Worm (Caenorhabditis elegans) whole organism, L1 larva: ENCODE results near the gene cwp-1.

Experiments
- Y116A8C.19 ChIP-seq: sonication (generic microtip); optimal IDR thresholded peaks from 2 replicates; lab custom pipeline; 2016; ENCODE audit warnings: missing compliant biosample characterization, missing genetic modification characterization, borderline replicate concordance
- elt-2 ChIP-seq: sonication (generic microtip); optimal IDR thresholded peaks from 2 replicates; lab custom pipeline; 2016; ENCODE audit warnings: missing genetic modification characterization, mild to moderate bottlenecking, inconsistent platforms, missing compliant biosample characterization, missing genetic modification reagents
- mdl-1 ChIP-seq, 2 experiments: fragments of 150-350 bp; optimal IDR thresholded peaks; 2 replicates each; lab custom pipeline; 2014 to 2017; ENCODE audit warnings: missing biosample characterization in 2 of 2, missing genetic modification characterization in 2 of 2, inconsistent platforms in 1 of 2
- nhr-71 ChIP-seq: sonication (generic microtip); optimal IDR thresholded peaks from 2 replicates; lab custom pipeline; 2016; ENCODE audit warnings: mild to moderate bottlenecking, missing genetic modification characterization, moderate library complexity, missing compliant biosample characterization
- snpc-4 ChIP-seq: fragments of 150-350 bp; optimal IDR thresholded peaks from 2 replicates; lab custom pipeline; 2014; ENCODE audit warnings: missing biosample characterization, missing genetic modification characterization
- tbx-2 ChIP-seq: sonication (generic microtip); optimal IDR thresholded peaks from 2 replicates; lab custom pipeline; 2016; ENCODE audit warnings: missing genetic modification characterization, missing compliant biosample characterization
- vab-15 ChIP-seq: sonication (generic microtip); optimal IDR thresholded peaks from 2 replicates; lab custom pipeline; 2017; ENCODE audit warnings: missing genotype, mild to moderate bottlenecking, missing genetic modification characterization, missing compliant biosample characterization
- zag-1 ChIP-seq: fragments of 150-350 bp; optimal IDR thresholded peaks from 2 replicates; lab custom pipeline; 2014; ENCODE audit warnings: missing biosample characterization, missing genetic modification characterization

DNA sequence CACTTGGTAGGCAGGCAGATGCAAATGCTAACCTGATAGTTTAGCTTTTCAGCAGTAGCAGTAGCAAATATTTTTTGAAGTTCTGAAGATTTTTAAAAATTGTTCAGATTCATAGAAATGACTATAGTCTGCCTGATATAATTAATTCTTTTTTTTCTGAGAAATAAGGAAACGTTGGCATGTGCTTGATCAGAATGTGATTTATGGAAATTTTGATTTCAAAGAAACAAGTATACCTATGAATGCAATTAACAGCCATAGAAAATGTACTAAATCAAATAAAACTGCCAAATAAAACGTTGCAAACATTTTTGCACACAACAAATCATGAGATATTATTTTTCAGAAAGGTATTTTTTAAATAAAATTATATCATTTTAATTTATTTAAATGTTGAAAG, 29.5 kb upstream of the cwp-1 start:
- TF ChIP-seq Y116A8C.19 (tag; lab: Kevin White, UChicago) (no peak), mdl-1 (tag; optimal IDR thresholded peaks at IDR 0.05; lab: Kevin White, UChicago) (no peak), elt-2 (tag; lab: Kevin White, UChicago) (no peak), vab-15 (tag; lab: Kevin White, UChicago) (no peak), nhr-71 (peak; percentile 52), tbx-2 (tag; lab: Kevin White, UChicago) (no peak), snpc-4 (no peak), zag-1 (tag; lab: Kevin White, UChicago) (no peak)
